Worm (Caenorhabditis elegans) whole organism, young adult: ENCODE measurements around the gene C14C6.6.

Experiments used
- B0019.2 ChIP-seq: fragments of 200-800 bp; sonication (Bioruptor generic); conservative IDR thresholded peaks from 2 replicates; pipeline ENCODE4 v1.3.6; 2022; ENCODE audit warnings: missing genetic modification reagents, missing genetic modification characterization, missing compliant biosample characterization
- B0035.1 ChIP-seq: sonication (generic microtip); optimal IDR thresholded peaks from 2 replicates; lab custom pipeline; 2016; ENCODE audit warnings: missing genetic modification characterization, mild to moderate bottlenecking, missing compliant biosample characterization, missing genotype, missing genetic modification reagents
- B0336.3 ChIP-seq: fragments of 200-800 bp; sonication (Bioruptor generic); IDR thresholded peaks from 2 replicates; pipeline ENCODE4 v1.3.6; 2022; ENCODE audit warnings: missing genetic modification characterization, missing compliant biosample characterization
- F57A8.1 ChIP-seq: fragments of 200-800 bp; sonication (Bioruptor generic); optimal IDR thresholded peaks from 2 replicates; lab custom pipeline; 2018; ENCODE audit warnings: mild to moderate bottlenecking, missing genetic modification characterization, moderate library complexity, missing compliant biosample characterization
- T07F8.4 ChIP-seq: sonication (generic microtip); optimal IDR thresholded peaks from 2 replicates; lab custom pipeline; 2016; ENCODE audit warnings: mild to moderate bottlenecking, missing genetic modification characterization, moderate library complexity, missing compliant biosample characterization
- T26A5.8 ChIP-seq: sonication (generic microtip); optimal IDR thresholded peaks from 2 replicates; lab custom pipeline; 2016; ENCODE audit warnings: missing genetic modification characterization, missing compliant biosample characterization
- Y56A3A.18 ChIP-seq: fragments of 200-800 bp; sonication (Bioruptor generic); IDR thresholded peaks from 2 replicates; pipeline ENCODE4 v1.3.6; 2022; ENCODE audit warnings: missing genetic modification reagents, missing genetic modification characterization, missing compliant biosample characterization
- Y67H2A.10 ChIP-seq: fragments of 200-800 bp; sonication (Bioruptor generic); conservative IDR thresholded peaks from 2 replicates; pipeline ENCODE4 v1.3.6; 2022; ENCODE audit warnings: missing genetic modification reagents, missing genetic modification characterization, missing compliant biosample characterization
- atf-7 ChIP-seq: sonication (generic microtip); optimal IDR thresholded peaks from 2 replicates; lab custom pipeline; 2017; ENCODE audit warnings: mild to moderate bottlenecking, missing genetic modification characterization, missing compliant biosample characterization
- athp-1 ChIP-seq: sonication (generic microtip); optimal IDR thresholded peaks from 2 replicates; lab custom pipeline; 2017; ENCODE audit warnings: mild to moderate bottlenecking, missing genetic modification characterization, missing compliant biosample characterization
- attf-5 ChIP-seq: fragments of 200-800 bp; sonication (Bioruptor generic); optimal IDR thresholded peaks from 2 replicates; lab custom pipeline; 2018; ENCODE audit warnings: mild to moderate bottlenecking, missing genetic modification characterization, missing compliant biosample characterization
- cebp-2 ChIP-seq: fragments of 200-800 bp; sonication (Bioruptor generic); IDR thresholded peaks from 2 replicates; pipeline ENCODE4 v1.3.6; 2022; ENCODE audit warnings: missing genetic modification characterization, missing compliant biosample characterization
- ceh-40 ChIP-seq: fragments of 200-800 bp; sonication (Bioruptor generic); IDR thresholded peaks from 2 replicates; pipeline ENCODE4 v1.3.6; 2022; ENCODE audit warnings: missing genetic modification characterization, missing compliant biosample characterization
- chd-7 ChIP-seq: sonication (generic microtip); optimal IDR thresholded peaks from 2 replicates; lab custom pipeline; 2016; ENCODE audit warnings: mild to moderate bottlenecking, missing genetic modification characterization, moderate library complexity, missing compliant biosample characterization
- dox-1 ChIP-seq: fragments of 200-800 bp; sonication (Bioruptor generic); IDR thresholded peaks from 2 replicates; pipeline ENCODE4 v1.3.6; 2022; ENCODE audit warnings: missing genetic modification reagents, missing genetic modification characterization, missing compliant biosample characterization
- efl-1 ChIP-seq: fragments of 150-350 bp; optimal IDR thresholded peaks from 2 replicates; lab custom pipeline; 2014; ENCODE audit warnings: missing biosample characterization, missing genetic modification reagents, missing genetic modification characterization
- hlh-12 ChIP-seq: sonication (generic microtip); optimal IDR thresholded peaks from 2 replicates; lab custom pipeline; 2016; ENCODE audit warnings: missing genetic modification characterization, missing compliant biosample characterization
- hmg-20 ChIP-seq: fragments of 200-800 bp; sonication (Bioruptor generic); IDR thresholded peaks from 2 replicates; pipeline ENCODE4 v1.3.6; 2022; ENCODE audit warnings: missing genetic modification reagents, missing genetic modification characterization, missing compliant biosample characterization
- lin-26 ChIP-seq: fragments of 200-800 bp; sonication (Bioruptor generic); IDR thresholded peaks from 2 replicates; pipeline ENCODE4 v1.3.6; 2022; ENCODE audit warnings: missing genetic modification reagents, missing genetic modification characterization, missing compliant biosample characterization
- lin-35 ChIP-seq, 3 experiments: fragments of 150-350 bp in 2 of 3; sonication (generic microtip) in 1 of 3; optimal IDR thresholded peaks; 2 replicates each; lab custom pipeline; 2014 to 2018; ENCODE audit warnings: missing biosample characterization in 3 of 3, missing genetic modification characterization in 3 of 3, missing genetic modification reagents in 3 of 3
- lin-54 ChIP-seq: fragments of 200-800 bp; sonication (Bioruptor generic); optimal IDR thresholded peaks from 2 replicates; lab custom pipeline; 2018; ENCODE audit warnings: mild to moderate bottlenecking, missing genetic modification characterization, missing compliant biosample characterization
- lsy-27 ChIP-seq: sonication (generic microtip); optimal IDR thresholded peaks from 2 replicates; lab custom pipeline; 2017; ENCODE audit warnings: missing genetic modification characterization, mild to moderate bottlenecking, missing compliant biosample characterization, antibody characterized with exemption, missing genotype, borderline replicate concordance; ENCODE audit not compliant: insufficient read depth
- madf-6 ChIP-seq: fragments of 200-800 bp; sonication (Bioruptor generic); IDR thresholded peaks from 2 replicates; pipeline ENCODE4 v1.3.6; 2022; ENCODE audit warnings: missing genetic modification reagents, missing genetic modification characterization, missing compliant biosample characterization
- mes-4 ChIP-seq: sonication (generic microtip); optimal IDR thresholded peaks from 2 replicates; lab custom pipeline; 2016; ENCODE audit warnings: missing genotype, missing genetic modification characterization, missing compliant biosample characterization
- nfya-1 ChIP-seq: sonication (generic microtip); optimal IDR thresholded peaks from 2 replicates; lab custom pipeline; 2017; ENCODE audit warnings: antibody characterized with exemption, missing compliant biosample characterization, missing genetic modification characterization, borderline replicate concordance; ENCODE audit not compliant: insufficient read depth
- nhr-27 ChIP-seq: fragments of 200-800 bp; sonication (Bioruptor generic); optimal IDR thresholded peaks from 2 replicates; lab custom pipeline; 2018; ENCODE audit warnings: mild to moderate bottlenecking, missing genetic modification characterization, moderate library complexity, missing compliant biosample characterization
- nhr-80 ChIP-seq: sonication (generic microtip); optimal IDR thresholded peaks from 2 replicates; lab custom pipeline; 2016; ENCODE audit warnings: missing genetic modification characterization, missing compliant biosample characterization
- pha-4 ChIP-seq: fragments of 150-350 bp; sonication (generic microtip); optimal IDR thresholded peaks from 2 replicates; lab custom pipeline; 2014; ENCODE audit warnings: missing biosample characterization, missing genetic modification reagents, missing genetic modification characterization
- rec-8 ChIP-seq, 2 experiments: sonication (generic microtip); optimal IDR thresholded peaks; 2 replicates each; lab custom pipeline; 2016; ENCODE audit warnings: mild to moderate bottlenecking in 2 of 2, missing genetic modification characterization in 2 of 2, missing genetic modification reagents in 2 of 2, missing genotype in 2 of 2, missing biosample characterization in 1 of 2, missing compliant biosample characterization in 1 of 2, moderate library complexity in 1 of 2
- snpc-1.1 ChIP-seq: sonication (generic microtip); optimal IDR thresholded peaks from 2 replicates; lab custom pipeline; 2017; ENCODE audit warnings: missing genetic modification characterization, mild to moderate bottlenecking, missing compliant biosample characterization, antibody characterized with exemption, moderate library complexity, missing genotype, missing genetic modification reagents; ENCODE audit not compliant: insufficient read depth
- snpc-1.3 ChIP-seq: sonication (generic microtip); optimal IDR thresholded peaks from 2 replicates; lab custom pipeline; 2017; ENCODE audit warnings: missing genetic modification characterization, mild to moderate bottlenecking, missing compliant biosample characterization, antibody characterized with exemption, moderate library complexity, missing genotype, missing genetic modification reagents; ENCODE audit not compliant: insufficient read depth
- snpc-4 ChIP-seq, 5 experiments: fragments of 150-350 bp in 1 of 5; sonication (generic microtip) in 4 of 5; optimal IDR thresholded peaks; 2 replicates each; lab custom pipeline; 2014 to 2018; ENCODE audit warnings: missing genetic modification characterization in 5 of 5, missing biosample characterization in 3 of 5, antibody characterized with exemption in 2 of 5, mild to moderate bottlenecking in 2 of 5, missing compliant biosample characterization in 2 of 5, missing genotype in 2 of 5, moderate library complexity in 2 of 5, missing genetic modification reagents in 1 of 5
- tbx-9 ChIP-seq: sonication (generic microtip); optimal IDR thresholded peaks from 2 replicates; lab custom pipeline; 2016; ENCODE audit warnings: borderline replicate concordance, missing genetic modification characterization, inconsistent platforms, missing compliant biosample characterization
- tlf-1 ChIP-seq: fragments of 200-800 bp; sonication (Bioruptor generic); optimal IDR thresholded peaks from 2 replicates; lab custom pipeline; 2018; ENCODE audit warnings: mild to moderate bottlenecking, missing genetic modification characterization, missing compliant biosample characterization
- ztf-22 ChIP-seq: fragments of 200-800 bp; sonication (Bioruptor generic); optimal IDR thresholded peaks from 2 replicates; lab custom pipeline; 2018; ENCODE audit warnings: mild to moderate bottlenecking, missing genetic modification characterization, moderate library complexity, missing compliant biosample characterization

The C14C6.6 gene

ce11 chrV:532046-532445, 15.8 kb downstream of the C14C6.6 start, which contains the start of gene nhr-58 (continued):
- TF ChIP-seq tlf-1 (GFP tag; lab: Kevin White, UChicago) (no peak), snpc-4 (GFP tag; optimal IDR thresholded peaks at IDR 0.05; lab: Kevin White, UChicago) (no peak), snpc-4 (tag; optimal IDR thresholded peaks at IDR 0.05; lab: Kevin White, UChicago) (peak in 1 of 4 experiments; percentile 6), ceh-40 (GFP tag; lab: Robert Waterston, UW) (0 out of 2 replicates have a peak, but pooled peaks have one; percentile 14), lsy-27 (tag; lab: Kevin White, UChicago) (no peak), cebp-2 (GFP tag; lab: Robert Waterston, UW) (no peak), atf-7 (tag; lab: Kevin White, UChicago) (peak; percentile 36), B0336.3 (GFP tag; lab: Robert Waterston, UW) (no peak), attf-5 (GFP tag; lab: Kevin White, UChicago) (peak; percentile 59), dox-1 (GFP tag; lab: Robert Waterston, UW) (0 out of 2 replicates have a peak, but pooled peaks have one; percentile 16), pha-4 (peak; percentile 87), efl-1 (GFP tag; lab: Kevin White, UChicago) (no peak)

ce11 chrV:527602-528001, 20.3 kb downstream of the C14C6.6 start, which contains the start of gene srw-108:
srw-108 (plus strand) TSS chrV:527902.
- TF ChIP-seq lin-35 (GFP tag; optimal IDR thresholded peaks at IDR 0.05; lab: Kevin White, UChicago) (no peak), Y56A3A.18 (GFP tag; lab: Robert Waterston, UW) (no peak), athp-1 (tag; lab: Kevin White, UChicago) (no peak), B0336.3 (GFP tag; lab: Robert Waterston, UW) (no peak), tbx-9 (tag; lab: Kevin White, UChicago) (no peak)

- TF ChIP-seq ceh-40 (GFP tag; lab: Robert Waterston, UW), result no peak
- no peak for TF ChIP-seq Y67H2A.10 (GFP tag; lab: Robert Waterston, UW)
- no peak for TF ChIP-seq ztf-22 (GFP tag; lab: Kevin White, UChicago)
- no peak for TF ChIP-seq chd-7 (tag; lab: Kevin White, UChicago)
- TF ChIP-seq lin-54 (GFP tag; lab: Kevin White, UChicago), result no peak
- TF ChIP-seq rec-8 (tag; optimal IDR thresholded peaks at IDR 0.05; lab: Kevin White, UChicago), result no peak
- TF ChIP-seq snpc-1.1 (tag; lab: Kevin White, UChicago), result no peak
- no peak for TF ChIP-seq madf-6 (GFP tag; lab: Robert Waterston, UW)
- TF ChIP-seq B0035.1 (tag; lab: Kevin White, UChicago), result no peak
- no peak for TF ChIP-seq nhr-27
- no peak for TF ChIP-seq lin-26 (GFP tag; lab: Robert Waterston, UW)
- no peak for TF ChIP-seq T07F8.4
- TF ChIP-seq nfya-1 (tag; lab: Kevin White, UChicago), result no peak
- no peak for TF ChIP-seq nhr-80
- TF ChIP-seq T26A5.8 (tag; lab: Kevin White, UChicago), result no peak
- no peak for TF ChIP-seq mes-4 (tag; lab: Kevin White, UChicago)
- no peak for TF ChIP-seq hmg-20 (GFP tag; lab: Robert Waterston, UW)
These were observed 22.8 kb downstream of the C14C6.6 start, which contains the start of gene R11G11.16 for ce11 chrV:525040-525439. R11G11.16 (minus strand) TSS chrV:525140.

- TF ChIP-seq nhr-80 (peak; percentile 30), lin-54 (GFP tag; lab: Kevin White, UChicago) (no peak), F57A8.1 (GFP tag; lab: Kevin White, UChicago) (no peak), hlh-12 (no peak), B0019.2 (GFP tag; lab: Robert Waterston, UW) (no peak), snpc-1.3 (tag; lab: Kevin White, UChicago) (no peak)
- TF ChIP-seq, all 124 proteins: peak for 1
These were observed 23.8 kb downstream of the C14C6.6 start, which contains the start of gene lipl-3 for ce11 chrV:524058-524457. lipl-3 (minus strand) TSS chrV:524218.
